Worm (Caenorhabditis elegans) whole organism, late embryonic: ENCODE results near the gene F15A8.1.

ENCODE experiments used
- F13H6.1 ChIP-seq: sonication (generic microtip); optimal IDR thresholded peaks from 2 replicates; lab custom pipeline; 2016; ENCODE audit warnings: missing genetic modification characterization, missing compliant biosample characterization
- ceh-48 ChIP-seq: sonication (generic microtip); optimal IDR thresholded peaks from 2 replicates; lab custom pipeline; 2016; ENCODE audit warnings: missing genetic modification characterization, inconsistent platforms, missing compliant biosample characterization
- ceh-9 ChIP-seq: sonication (generic microtip); optimal IDR thresholded peaks from 2 replicates; lab custom pipeline; 2016; ENCODE audit warnings: mild to moderate bottlenecking, missing genetic modification characterization, inconsistent platforms, missing compliant biosample characterization
- elt-2 ChIP-seq: sonication (generic microtip); optimal IDR thresholded peaks from 2 replicates; lab custom pipeline; 2016; ENCODE audit warnings: missing genetic modification reagents, missing genetic modification characterization, missing compliant biosample characterization
- elt-4 ChIP-seq: sonication (generic microtip); optimal IDR thresholded peaks from 2 replicates; lab custom pipeline; 2016; ENCODE audit warnings: missing genetic modification characterization, missing compliant biosample characterization
- ets-4 ChIP-seq: sonication (generic microtip); optimal IDR thresholded peaks from 2 replicates; lab custom pipeline; 2016; ENCODE audit warnings: missing genetic modification characterization, missing compliant biosample characterization
- eyg-1 ChIP-seq: sonication (generic microtip); optimal IDR thresholded peaks from 2 replicates; lab custom pipeline; 2016; ENCODE audit warnings: missing genotype, missing genetic modification characterization, missing compliant biosample characterization
- fax-1 ChIP-seq: sonication (generic microtip); optimal IDR thresholded peaks from 2 replicates; lab custom pipeline; 2016; ENCODE audit warnings: missing genotype, missing genetic modification characterization, missing compliant biosample characterization
- fkh-6 ChIP-seq: sonication (generic microtip); optimal IDR thresholded peaks from 2 replicates; lab custom pipeline; 2016; ENCODE audit warnings: missing genetic modification characterization, missing compliant biosample characterization
- nhr-11 ChIP-seq: fragments of 150-350 bp; optimal IDR thresholded peaks from 2 replicates; lab custom pipeline; 2014; ENCODE audit warnings: missing biosample characterization, missing genetic modification characterization
- odd-2 ChIP-seq: sonication (generic microtip); optimal IDR thresholded peaks from 2 replicates; lab custom pipeline; 2017; ENCODE audit warnings: antibody characterized with exemption, mild to moderate bottlenecking, missing genetic modification characterization, missing compliant biosample characterization
- sdc-2 ChIP-seq: sonication (generic microtip); optimal IDR thresholded peaks from 2 replicates; lab custom pipeline; 2016; ENCODE audit warnings: missing genotype, missing genetic modification characterization, missing compliant biosample characterization
- sox-2 ChIP-seq: fragments of 200-800 bp; sonication (Bioruptor generic); IDR thresholded peaks from 2 replicates; pipeline ENCODE4 v1.3.6; 2022; ENCODE audit warnings: missing genetic modification reagents, missing genetic modification characterization, missing compliant biosample characterization
- ztf-16 ChIP-seq: sonication (generic microtip); optimal IDR thresholded peaks from 2 replicates; lab custom pipeline; 2017; ENCODE audit warnings: missing genetic modification characterization, missing compliant biosample characterization

DNA sequence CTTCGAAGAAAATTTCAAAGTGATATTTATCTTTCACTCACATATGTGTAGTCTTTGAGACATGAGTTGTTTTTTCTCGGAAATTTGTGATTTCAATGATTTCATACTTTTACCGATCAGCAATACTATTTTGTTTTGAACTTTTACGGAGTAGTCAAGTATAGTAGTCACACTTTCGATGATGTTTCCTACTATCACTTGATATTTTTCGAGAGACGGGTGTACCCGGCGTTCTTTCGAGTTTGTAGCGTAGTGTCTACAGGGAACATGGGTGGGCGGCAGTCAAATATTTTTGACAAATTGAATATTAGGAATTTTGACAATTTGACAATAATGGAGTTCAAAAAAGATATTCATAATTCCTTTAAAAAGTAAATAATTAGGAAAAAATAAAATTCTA, 1.9 kb upstream of the F15A8.1 start:
- TF ChIP-seq nhr-11 = no peak
- TF ChIP-seq ets-4 = no peak
- TF ChIP-seq elt-2 = no peak
- no peak for TF ChIP-seq fax-1 (tag; lab: Kevin White, UChicago)
- no peak for TF ChIP-seq ceh-48 (tag; lab: Kevin White, UChicago)
- TF ChIP-seq ceh-9 = no peak
- TF ChIP-seq F13H6.1 (tag; lab: Kevin White, UChicago) = no peak
- no peak for TF ChIP-seq odd-2 (tag; lab: Kevin White, UChicago)
- TF ChIP-seq sdc-2 (tag; lab: Kevin White, UChicago) = no peak
- TF ChIP-seq eyg-1 (tag; lab: Kevin White, UChicago) = no peak
- no peak for TF ChIP-seq elt-4 (tag; lab: Kevin White, UChicago)
- no peak for TF ChIP-seq fkh-6 (tag; lab: Kevin White, UChicago)
- no peak for TF ChIP-seq ztf-16 (tag; lab: Kevin White, UChicago)
- TF ChIP-seq sox-2 (GFP tag; lab: Robert Waterston, UW) = no peak
